Fruit fly (Drosophila melanogaster) whole organism, embryonic: ENCODE measurements around the gene Gycalpha99B.

Source experiments
- Atf6 ChIP-seq: fragments of 200-800 bp; sonication (Bioruptor generic); IDR thresholded peaks from 2 replicates; pipeline ENCODE4 v1.3.6; 2022; ENCODE audit warnings: missing biosample characterization, missing genetic modification characterization
- B-H1 ChIP-seq: fragments of 200-800 bp; sonication (Bioruptor generic); IDR thresholded peaks from 3 replicates; pipeline ENCODE4 v1.3.6; 2022; ENCODE audit warnings: missing biosample characterization, missing genetic modification characterization
- CG10147 ChIP-seq: fragments of 200-800 bp; sonication (Bioruptor generic); optimal IDR thresholded peaks from 2 replicates; lab custom pipeline; 2019; ENCODE audit warnings: missing biosample characterization, mild to moderate bottlenecking, missing genetic modification characterization, moderate library complexity
- CG10274 ChIP-seq: fragments of 200-800 bp; sonication (Bioruptor generic); optimal IDR thresholded peaks from 3 replicates; lab custom pipeline; 2017; ENCODE audit warnings: missing biosample characterization, mild to moderate bottlenecking, missing genetic modification characterization
- CG10543 ChIP-seq: fragments of 200-800 bp; sonication (Bioruptor generic); optimal IDR thresholded peaks from 3 replicates; lab custom pipeline; 2017; ENCODE audit warnings: missing biosample characterization, mild to moderate bottlenecking, missing genetic modification characterization, moderate library complexity
- CG10979 ChIP-seq: fragments of 200-800 bp; sonication (Bioruptor generic); optimal IDR thresholded peaks from 2 replicates; lab custom pipeline; 2018; ENCODE audit warnings: missing biosample characterization, mild to moderate bottlenecking, missing genetic modification characterization, moderate library complexity
- CG11504 ChIP-seq: fragments of 200-800 bp; sonication (Bioruptor generic); optimal IDR thresholded peaks from 3 replicates; lab custom pipeline; 2019; ENCODE audit warnings: missing biosample characterization, mild to moderate bottlenecking, missing genetic modification characterization, moderate library complexity
- CG12104 ChIP-seq: fragments of 200-800 bp; sonication (Bioruptor generic); optimal IDR thresholded peaks from 3 replicates; lab custom pipeline; 2016; ENCODE audit warnings: missing biosample characterization, missing genetic modification characterization
- CG13424 ChIP-seq: fragments of 200-800 bp; sonication (Bioruptor generic); optimal IDR thresholded peaks from 2 replicates; lab custom pipeline; 2019; ENCODE audit warnings: missing biosample characterization, mild to moderate bottlenecking, missing genetic modification characterization, moderate library complexity
- CG13624 ChIP-seq: fragments of 200-800 bp; sonication (Bioruptor generic); optimal IDR thresholded peaks from 2 replicates; lab custom pipeline; 2016; ENCODE audit warnings: missing biosample characterization, missing genetic modification characterization
- CG14965 ChIP-seq: fragments of 200-800 bp; sonication (Bioruptor generic); optimal IDR thresholded peaks from 2 replicates; lab custom pipeline; 2016; ENCODE audit warnings: missing biosample characterization, missing genetic modification characterization, borderline replicate concordance
- CG16815 ChIP-seq: fragments of 200-800 bp; sonication (Bioruptor generic); optimal IDR thresholded peaks from 3 replicates; lab custom pipeline; 2017; ENCODE audit warnings: missing biosample characterization, mild to moderate bottlenecking, missing genetic modification characterization
- CG17328 ChIP-seq: fragments of 200-800 bp; sonication (Bioruptor generic); IDR thresholded peaks from 2 replicates; pipeline ENCODE4 v1.3.6; 2022; ENCODE audit warnings: missing biosample characterization, missing genetic modification characterization
- CG17385 ChIP-seq: fragments of 200-800 bp; sonication (Bioruptor generic); optimal IDR thresholded peaks from 3 replicates; lab custom pipeline; 2018; ENCODE audit warnings: missing biosample characterization, mild to moderate bottlenecking, missing genetic modification characterization
- CG31365 ChIP-seq: fragments of 200-800 bp; sonication (Bioruptor generic); optimal IDR thresholded peaks from 2 replicates; lab custom pipeline; 2018; ENCODE audit warnings: missing biosample characterization, mild to moderate bottlenecking, missing genetic modification characterization
- CG31388 ChIP-seq: fragments of 200-800 bp; sonication (Bioruptor generic); optimal IDR thresholded peaks from 2 replicates; lab custom pipeline; 2016; ENCODE audit warnings: missing biosample characterization, missing genetic modification characterization
- CG32772 ChIP-seq: fragments of 200-800 bp; sonication (Bioruptor generic); IDR thresholded peaks from 2 replicates; pipeline ENCODE4 v1.3.6; 2022; ENCODE audit warnings: missing biosample characterization, missing genetic modification characterization
- CG4282 ChIP-seq: fragments of 200-800 bp; sonication (Bioruptor generic); optimal IDR thresholded peaks from 2 replicates; lab custom pipeline; 2016; ENCODE audit warnings: missing biosample characterization, missing genetic modification characterization
- CG43689 ChIP-seq: fragments of 200-800 bp; sonication (Bioruptor generic); IDR thresholded peaks from 2 replicates; pipeline ENCODE4 v1.3.6; 2022; ENCODE audit warnings: missing biosample characterization, missing genetic modification characterization
- CG6175 ChIP-seq: fragments of 200-800 bp; sonication (Bioruptor generic); IDR thresholded peaks from 3 replicates; pipeline ENCODE4 v1.3.6; 2022; ENCODE audit warnings: missing biosample characterization, missing genetic modification characterization
- CG7357 ChIP-seq: fragments of 200-800 bp; sonication (Bioruptor generic); IDR thresholded peaks from 3 replicates; pipeline ENCODE4 v1.3.6; 2022; ENCODE audit warnings: missing biosample characterization, missing genetic modification characterization
- CG7963 ChIP-seq: fragments of 200-800 bp; sonication (Bioruptor generic); IDR thresholded peaks from 3 replicates; pipeline ENCODE4 v1.3.6; 2022; ENCODE audit warnings: missing biosample characterization, missing genetic modification characterization; ENCODE audit not compliant: partially characterized antibody
- CG7987 ChIP-seq: fragments of 200-800 bp; sonication (Bioruptor generic); optimal IDR thresholded peaks from 2 replicates; lab custom pipeline; 2018; ENCODE audit warnings: missing biosample characterization, mild to moderate bottlenecking, missing genetic modification characterization, moderate library complexity
- CG9437 ChIP-seq: fragments of 200-800 bp; sonication (Bioruptor generic); optimal IDR thresholded peaks from 2 replicates; lab custom pipeline; 2018; ENCODE audit warnings: missing biosample characterization, mild to moderate bottlenecking, missing genetic modification characterization
- CG9817 ChIP-seq: fragments of 200-800 bp; sonication (Bioruptor generic); optimal IDR thresholded peaks from 2 replicates; lab custom pipeline; 2018; ENCODE audit warnings: missing biosample characterization, mild to moderate bottlenecking, missing genetic modification characterization, moderate library complexity
- Dbx ChIP-seq: fragments of 200-800 bp; sonication (Bioruptor generic); IDR thresholded peaks from 3 replicates; pipeline ENCODE4 v1.3.6; 2022; ENCODE audit warnings: missing biosample characterization, missing genetic modification characterization
- Deaf1 ChIP-seq: fragments of 200-800 bp; optimal IDR thresholded peaks from 3 replicates; lab custom pipeline; 2019; ENCODE audit warnings: missing biosample characterization, mild to moderate bottlenecking, missing genetic modification characterization, moderate library complexity
- Doc2 ChIP-seq: fragments of 200-800 bp; sonication (Bioruptor generic); IDR thresholded peaks from 2 replicates; pipeline ENCODE4 v1.3.6; 2022; ENCODE audit warnings: missing biosample characterization, missing genetic modification characterization
- Eip74EF ChIP-seq, 2 experiments: fragments of 200-800 bp in 1 of 2; fragments of >200 bp in 1 of 2; sonication (Bioruptor generic) in 1 of 2; optimal IDR thresholded peaks; 2 replicates each; lab custom pipeline; 2017 to 2019; ENCODE audit warnings: missing biosample characterization in 2 of 2, missing genetic modification characterization in 2 of 2, mild to moderate bottlenecking in 1 of 2, moderate library complexity in 1 of 2
- Lhr ChIP-seq: fragments of 200-800 bp; sonication (Bioruptor generic); optimal IDR thresholded peaks from 3 replicates; lab custom pipeline; 2017; ENCODE audit warnings: mild to moderate bottlenecking, missing biosample characterization, missing genetic modification reagents, missing genetic modification characterization
- Med ChIP-seq: fragments of 200-800 bp; sonication (Bioruptor generic); peaks from one replicate; lab custom pipeline; 2016; ENCODE audit warnings: missing biosample characterization, missing genetic modification characterization, mild to moderate bottlenecking, inconsistent platforms, moderate library complexity
- PHDP ChIP-seq: fragments of 200-800 bp; sonication (Bioruptor generic); optimal IDR thresholded peaks from 3 replicates; lab custom pipeline; 2018; ENCODE audit warnings: missing biosample characterization, mild to moderate bottlenecking, missing genetic modification characterization, moderate library complexity
- Vsx1 ChIP-seq: fragments of 200-800 bp; sonication (Bioruptor generic); optimal IDR thresholded peaks from 2 replicates; lab custom pipeline; 2017; ENCODE audit warnings: missing biosample characterization, mild to moderate bottlenecking, missing genetic modification characterization, missing genetic modification reagents
- az2 ChIP-seq: fragments of 200-800 bp; sonication (Bioruptor generic); optimal IDR thresholded peaks from 3 replicates; lab custom pipeline; 2016; ENCODE audit warnings: missing biosample characterization, missing genetic modification characterization
- cwo ChIP-seq: fragments of 200-800 bp; sonication (Bioruptor generic); optimal IDR thresholded peaks from 3 replicates; lab custom pipeline; 2017; ENCODE audit warnings: missing biosample characterization, missing genetic modification characterization, mild to moderate bottlenecking, moderate library complexity, missing genetic modification reagents
- da ChIP-seq: fragments of 200-800 bp; sonication (Bioruptor generic); optimal IDR thresholded peaks from 2 replicates; lab custom pipeline; 2016; ENCODE audit warnings: missing biosample characterization, missing genetic modification characterization
- dmrt11E ChIP-seq: fragments of 200-800 bp; sonication (Bioruptor generic); optimal IDR thresholded peaks from 3 replicates; lab custom pipeline; 2018; ENCODE audit warnings: missing biosample characterization, mild to moderate bottlenecking, missing genetic modification characterization, moderate library complexity
- dysf ChIP-seq: fragments of 200-800 bp; sonication (Bioruptor generic); IDR thresholded peaks from 3 replicates; pipeline ENCODE4 v1.3.6; 2022; ENCODE audit warnings: missing biosample characterization, missing genetic modification characterization
- en ChIP-seq: fragments of 200-800 bp; sonication (Bioruptor generic); optimal IDR thresholded peaks from 2 replicates; lab custom pipeline; 2016; ENCODE audit warnings: missing biosample characterization, missing genetic modification characterization
- grn ChIP-seq: fragments of 200-800 bp; sonication (Bioruptor generic); optimal IDR thresholded peaks from 3 replicates; lab custom pipeline; 2017; ENCODE audit warnings: missing biosample characterization, missing genetic modification characterization
- hth ChIP-seq: fragments of >200 bp; optimal IDR thresholded peaks from 2 replicates; lab custom pipeline; 2017; ENCODE audit warnings: inconsistent platforms
- jumu ChIP-seq: fragments of 200-800 bp; sonication (Bioruptor generic); optimal IDR thresholded peaks from 3 replicates; lab custom pipeline; 2016; ENCODE audit warnings: missing biosample characterization, missing genetic modification characterization
- lbe ChIP-seq: fragments of 200-800 bp; sonication (Bioruptor generic); optimal IDR thresholded peaks from 2 replicates; lab custom pipeline; 2016; ENCODE audit warnings: missing biosample characterization, mild to moderate bottlenecking, missing genetic modification characterization
- nom ChIP-seq: fragments of 200-800 bp; sonication (Bioruptor generic); optimal IDR thresholded peaks from 2 replicates; lab custom pipeline; 2017; ENCODE audit warnings: missing biosample characterization, missing genetic modification characterization, mild to moderate bottlenecking, moderate library complexity, missing genetic modification reagents
- pros ChIP-seq: fragments of 200-800 bp; sonication (Bioruptor generic); optimal IDR thresholded peaks from 3 replicates; lab custom pipeline; 2019; ENCODE audit warnings: missing biosample characterization, mild to moderate bottlenecking, missing genetic modification characterization, moderate library complexity
- sens ChIP-seq: fragments of 200-800 bp; sonication (Bioruptor generic); peaks from one replicate; lab custom pipeline; 2016; ENCODE audit warnings: missing biosample characterization, missing genetic modification characterization
- sob ChIP-seq: fragments of 200-800 bp; sonication (Bioruptor generic); IDR thresholded peaks from 2 replicates; pipeline ENCODE4 v1.3.6; 2022; ENCODE audit warnings: missing biosample characterization, missing genetic modification characterization
- unc-4 ChIP-seq: fragments of 200-800 bp; sonication (Bioruptor generic); IDR thresholded peaks from 2 replicates; pipeline ENCODE4 v1.3.6; 2022; ENCODE audit warnings: missing biosample characterization, missing genetic modification characterization; ENCODE audit not compliant: partially characterized antibody
- wdn ChIP-seq: fragments of 200-800 bp; sonication (Bioruptor generic); IDR thresholded peaks from 2 replicates; pipeline ENCODE4 v1.3.6; 2022; ENCODE audit warnings: missing biosample characterization, missing genetic modification characterization
- zen2 ChIP-seq: fragments of 200-800 bp; sonication (Bioruptor generic); IDR thresholded peaks from 3 replicates; pipeline ENCODE4 v1.3.6; 2022; ENCODE audit warnings: missing biosample characterization, missing genetic modification characterization; ENCODE audit not compliant: partially characterized antibody

The Gycalpha99B gene

DNA sequence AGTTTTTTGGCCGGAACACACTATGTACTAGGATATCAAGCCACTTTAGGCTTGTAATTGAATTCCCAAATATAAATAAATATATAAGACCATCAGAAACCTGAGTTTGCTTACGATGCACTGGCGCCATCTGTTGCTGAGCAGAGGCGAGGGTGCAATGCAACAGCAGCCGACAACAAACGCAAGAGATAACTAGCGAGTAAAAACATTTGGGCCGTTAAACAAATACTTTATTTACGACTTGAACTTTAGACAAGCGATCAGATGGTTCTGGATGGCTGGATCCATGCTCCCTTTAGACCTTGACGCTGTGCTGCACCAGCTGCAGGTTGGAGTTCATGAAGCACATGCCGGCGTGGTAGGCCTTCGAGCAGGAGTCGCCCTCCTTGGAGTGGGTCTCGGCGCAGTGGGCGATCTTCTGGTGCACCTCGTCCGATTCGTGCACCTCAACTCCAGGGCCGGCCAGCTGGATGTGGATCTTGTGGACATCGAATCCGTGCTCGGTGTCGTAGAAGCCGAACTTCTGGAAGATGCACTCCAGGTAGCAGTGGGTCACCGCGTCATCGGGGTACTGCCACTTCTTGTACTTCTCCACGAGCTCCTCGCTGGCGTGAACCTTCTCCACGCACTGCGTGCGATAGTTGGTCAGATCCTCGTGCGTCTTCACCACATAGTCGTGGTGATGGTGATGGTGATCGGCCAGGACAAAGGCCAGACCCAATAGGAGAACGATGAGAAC lies 33.9 kb downstream of the Gycalpha99B start (continued):
- TF ChIP-seq dysf (GFP tag; lab: Robert Waterston, UW) (0 out of 3 replicates have a peak, but pooled peaks have one; percentile 17), unc-4 (GFP tag; lab: Robert Waterston, UW) (no peak), zen2 (GFP tag; lab: Robert Waterston, UW) (no peak), CG12104 (no peak), jumu (no peak), cwo (GFP tag; lab: Kevin White, UChicago) (no peak), CG13424 (no peak), CG43689 (GFP tag; lab: Robert Waterston, UW) (no peak), CG10274 (GFP tag; lab: Kevin White, UChicago) (no peak), Vsx1 (no peak), CG16815 (GFP tag; lab: Kevin White, UChicago) (no peak), CG13624 (GFP tag; lab: Kevin White, UChicago) (no peak), lbe (GFP tag; lab: Kevin White, UChicago) (no peak), CG10147 (GFP tag; lab: Kevin White, UChicago) (no peak), Atf6 (GFP tag; lab: Robert Waterston, UW) (no peak), hth (lab: Kevin White, UChicago) (no peak), CG7357 (GFP tag; lab: Robert Waterston, UW) (no peak), CG10979 (tag; lab: Kevin White, UChicago) (peak; percentile 71), CG9437 (GFP tag; lab: Kevin White, UChicago) (no peak), dmrt11E (tag; lab: Kevin White, UChicago) (no peak), CG10543 (GFP tag; lab: Kevin White, UChicago) (no peak), CG14965 (peak; percentile 78), CG17328 (GFP tag; lab: Robert Waterston, UW) (no peak), CG11504 (tag; lab: Kevin White, UChicago) (peak; percentile 1), sob (peak; percentile 19; the same call in 1 of the 2 replicates), CG32772 (GFP tag; lab: Robert Waterston, UW) (no peak), B-H1 (GFP tag; lab: Robert Waterston, UW) (no peak), CG7987 (GFP tag; lab: Kevin White, UChicago) (no peak), PHDP (tag; lab: Kevin White, UChicago) (no peak), wdn (no peak), Lhr (GFP tag; lab: Kevin White, UChicago) (no peak), da (GFP tag; lab: Kevin White, UChicago) (no peak), sens (peak; percentile 46), CG17385 (no peak), Dbx (GFP tag; lab: Robert Waterston, UW) (no peak), CG7963 (GFP tag; lab: Robert Waterston, UW) (no peak), Deaf1 (no peak), pros (no peak), en (GFP tag; lab: Kevin White, UChicago) (no peak), CG31388 (no peak), grn (GFP tag; lab: Kevin White, UChicago) (no peak), az2 (no peak), CG9817 (no peak), Doc2 (GFP tag; lab: Robert Waterston, UW) (no peak), Eip74EF (GFP tag; optimal IDR thresholded peaks at IDR 0.05; lab: Kevin White, UChicago) (no peak), CG4282 (no peak), nom (no peak), Med (GFP tag; lab: Kevin White, UChicago) (peak; percentile 48), CG6175 (GFP tag; lab: Robert Waterston, UW) (no peak), CG31365 (tag; lab: Kevin White, UChicago) (no peak)
